Fruit fly (Drosophila melanogaster): ENCODE results near the gene Afti.
A peak's percentile ranks its signal among the peaks of the same experiment; 100 is the strongest.

The Afti gene

DNA sequence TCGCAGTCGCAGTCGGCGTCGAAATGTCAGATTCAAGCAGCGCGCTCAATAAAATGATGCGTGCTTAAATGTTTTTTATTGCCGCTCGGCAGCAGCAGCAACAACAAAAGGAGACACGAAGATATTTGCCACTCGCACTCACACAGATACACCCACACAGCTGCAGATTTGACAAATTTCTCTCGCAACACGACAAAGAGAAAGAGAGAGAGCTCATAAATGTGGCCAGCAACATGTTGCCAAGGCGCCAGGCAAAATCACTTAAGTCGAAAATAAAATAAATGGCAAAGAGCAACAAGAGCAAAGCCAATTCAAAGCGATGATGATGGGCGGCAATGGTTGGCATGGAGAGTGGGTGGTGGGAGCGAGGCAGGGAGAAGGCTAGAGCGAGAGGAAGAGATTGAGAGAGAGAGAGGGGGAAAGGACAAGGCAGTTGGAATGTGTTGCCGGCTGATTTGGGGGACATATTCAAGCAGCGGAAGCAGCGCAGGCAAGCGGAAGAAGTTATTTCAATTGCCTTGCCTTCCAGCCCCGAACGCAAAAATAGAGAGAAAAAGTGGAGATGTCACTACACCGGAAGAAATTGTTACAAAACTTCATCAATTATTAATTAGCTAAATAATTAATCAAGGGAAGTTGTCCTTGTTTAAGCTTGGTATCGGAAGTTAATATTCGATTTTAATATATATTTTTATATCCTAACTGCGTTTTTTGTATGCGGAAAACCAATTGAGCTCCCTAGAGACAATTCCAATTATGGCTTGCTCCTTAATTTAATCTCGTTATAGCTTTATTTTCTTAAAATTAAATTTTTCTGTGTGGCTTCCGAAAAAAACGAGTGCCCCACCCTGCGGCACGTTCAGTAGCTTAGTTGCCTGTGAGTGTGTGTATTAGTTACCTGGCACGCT lies 20.6 kb upstream of the Afti start (continued):
- TF ChIP-seq grau (tag; optimal IDR thresholded peaks at IDR 0.05) = peak; percentile 78
- no peak for TF ChIP-seq CG6175 (GFP tag; IDR thresholded peaks at IDR 0.05)
- TF ChIP-seq pan (optimal IDR thresholded peaks at IDR 0.05) = no peak
- peak in 1 of 2 experiments; percentile 61 for TF ChIP-seq pan (GFP tag; optimal IDR thresholded peaks at IDR 0.05 in 1 of 2, IDR thresholded peaks at IDR 0.05 in 1 of 2)
- peak; percentile 68 for TF ChIP-seq NfI (GFP tag; optimal IDR thresholded peaks at IDR 0.05)
- no peak for TF ChIP-seq exex (tag; optimal IDR thresholded peaks at IDR 0.05)
- TF ChIP-seq Optix (GFP tag; IDR thresholded peaks at IDR 0.05) = no peak
- TF ChIP-seq CG15696 (tag; optimal IDR thresholded peaks at IDR 0.05) = no peak
- no peak for TF ChIP-seq ttk (GFP tag; IDR thresholded peaks at IDR 0.05)
- peak; percentile 49; the same call in 1 of the 2 replicates for TF ChIP-seq sob (GFP tag; IDR thresholded peaks at IDR 0.05)
- TF ChIP-seq cad (GFP tag; optimal IDR thresholded peaks at IDR 0.05) = peak; percentile 57
- TF ChIP-seq CG8944 (GFP tag; optimal IDR thresholded peaks at IDR 0.05) = no peak
- peak; percentile 38 for TF ChIP-seq CG6254 (GFP tag; optimal IDR thresholded peaks at IDR 0.05)
- peak; percentile 54 for TF ChIP-seq vvl (GFP tag; IDR thresholded peaks at IDR 0.05)
- TF ChIP-seq bbx (GFP tag; IDR thresholded peaks at IDR 0.05; ENCODE audit: partially characterized antibody) = no peak
- TF ChIP-seq Adf1 (GFP tag; IDR thresholded peaks at IDR 0.05) = peak; percentile 96
- peak; percentile 74 for TF ChIP-seq BtbVII (GFP tag; optimal IDR thresholded peaks at IDR 0.05)
- no peak for TF ChIP-seq bowl (GFP tag; IDR thresholded peaks at IDR 0.05)
- TF ChIP-seq CG18476 (GFP tag; optimal IDR thresholded peaks at IDR 0.05) = peak; percentile 57
- peak; percentile 38; the same call in 1 of the 2 replicates for TF ChIP-seq ranshi (GFP tag; IDR thresholded peaks at IDR 0.05)
- TF ChIP-seq lola (GFP tag; optimal IDR thresholded peaks at IDR 0.05) = peak in 1 of 3 experiments; percentile 14
- 0 out of 2 replicates have a peak, but pooled peaks have one; percentile 13 for TF ChIP-seq CG32772 (GFP tag; IDR thresholded peaks at IDR 0.05)
- TF ChIP-seq bcd (GFP tag; optimal IDR thresholded peaks at IDR 0.05) = peak; percentile 69
- no peak for TF ChIP-seq CG16813 (GFP tag; IDR thresholded peaks at IDR 0.05; ENCODE audit: partially characterized antibody)
- TF ChIP-seq CG11504 (tag; optimal IDR thresholded peaks at IDR 0.05) = peak; percentile 100
- no peak for TF ChIP-seq ERR (GFP tag; optimal IDR thresholded peaks at IDR 0.05)
- TF ChIP-seq CG3281 (GFP tag; optimal IDR thresholded peaks at IDR 0.05) = peak; percentile 75
- no peak for TF ChIP-seq hbn (GFP tag; IDR thresholded peaks at IDR 0.05; ENCODE audit: partially characterized antibody)
- TF ChIP-seq Atf-2 (GFP tag; optimal IDR thresholded peaks at IDR 0.05) = peak; percentile 12
- TF ChIP-seq CG11723 (GFP tag; optimal IDR thresholded peaks at IDR 0.05) = peak; percentile 40
- TF ChIP-seq E2f2 (GFP tag; IDR thresholded peaks at IDR 0.05) = peak; percentile 34; the same call in 1 of the 2 replicates
- TF ChIP-seq org-1 (GFP tag; optimal IDR thresholded peaks at IDR 0.05) = peak; percentile 65
- TF ChIP-seq CG13123 (GFP tag; optimal IDR thresholded peaks at IDR 0.05) = peak; percentile 8
- no peak for TF ChIP-seq psq (GFP tag; optimal IDR thresholded peaks at IDR 0.05)
- TF ChIP-seq YL-1 (GFP tag; optimal IDR thresholded peaks at IDR 0.05) = no peak
- TF ChIP-seq ATbp (GFP tag; optimal IDR thresholded peaks at IDR 0.05) = peak; percentile 58
- TF ChIP-seq CG12744 (GFP tag; optimal IDR thresholded peaks at IDR 0.05) = no peak
- peak in 1 of 2 experiments; percentile 9 for TF ChIP-seq Hr78 (GFP tag; optimal IDR thresholded peaks at IDR 0.05)
- peak; percentile 99 for TF ChIP-seq abd-A (tag; optimal IDR thresholded peaks at IDR 0.05)
- TF ChIP-seq CG4328 (GFP tag; optimal IDR thresholded peaks at IDR 0.05) = no peak
- no peak for TF ChIP-seq CG43689 (GFP tag; IDR thresholded peaks at IDR 0.05)
- TF ChIP-seq ro (GFP tag; IDR thresholded peaks at IDR 0.05) = no peak
- TF ChIP-seq gem (tag; optimal IDR thresholded peaks at IDR 0.05) = peak; percentile 81
- no peak for TF ChIP-seq p53 (GFP tag; optimal IDR thresholded peaks at IDR 0.05)
- peak; percentile 84 for TF ChIP-seq CG7839 (tag; optimal IDR thresholded peaks at IDR 0.05)
- TF ChIP-seq sd (tag; optimal IDR thresholded peaks at IDR 0.05) = peak; percentile 67
- no peak for TF ChIP-seq CG1647 (GFP tag; optimal IDR thresholded peaks at IDR 0.05)
- TF ChIP-seq CG4707 (GFP tag; optimal IDR thresholded peaks at IDR 0.05) = no peak

Measured in whole organism, embryonic.